Worm (Caenorhabditis elegans): ENCODE measurements around the gene Y61B8B.3.

ce11 chrV:17301375-17301774, 10.9 kb downstream of the Y61B8B.3 start, which contains the start of gene K10G4.5:
- TF ChIP-seq hmbx-1 (tag; optimal IDR thresholded peaks at IDR 0.05): no peak
- no peak for TF ChIP-seq tbx-37 (GFP tag; conservative IDR thresholded peaks at IDR 0.05)
- no peak for TF ChIP-seq ama-1 (optimal IDR thresholded peaks at IDR 0.05)
- TF ChIP-seq flt-1 (GFP tag; IDR thresholded peaks at IDR 0.05): no peak
- no peak for TF ChIP-seq F13C5.2 (tag; optimal IDR thresholded peaks at IDR 0.05)
- no peak for TF ChIP-seq hmg-4 (GFP tag; optimal IDR thresholded peaks at IDR 0.05)
- no peak for TF ChIP-seq ceh-36 (tag; optimal IDR thresholded peaks at IDR 0.05)
- no peak for TF ChIP-seq sea-1 (GFP tag; conservative IDR thresholded peaks at IDR 0.05)
- TF ChIP-seq aly-1 (tag; optimal IDR thresholded peaks at IDR 0.05): no peak
- no peak for TF ChIP-seq ets-7 (tag; optimal IDR thresholded peaks at IDR 0.05)
- TF ChIP-seq hnd-1 (tag; optimal IDR thresholded peaks at IDR 0.05): no peak
- TF ChIP-seq B0310.2 (tag; optimal IDR thresholded peaks at IDR 0.05): no peak
- TF ChIP-seq ceh-13 (GFP tag; optimal IDR thresholded peaks at IDR 0.05): no peak

Data from whole organism, early embryonic.